Fruit fly (Drosophila melanogaster) whole organism, embryonic: Measurements from ENCODE around the gene trio.
A peak's percentile ranks its signal among the peaks of the same experiment; 100 is the strongest.

Source experiments
- ATbp ChIP-seq: fragments of 200-800 bp; sonication (Bioruptor generic); optimal IDR thresholded peaks from 2 replicates; lab custom pipeline; 2017; ENCODE audit warnings: missing biosample characterization, mild to moderate bottlenecking, missing genetic modification characterization, missing genetic modification reagents
- Asciz ChIP-seq: fragments of 200-800 bp; sonication (Bioruptor generic); optimal IDR thresholded peaks from 2 replicates; lab custom pipeline; 2017; ENCODE audit warnings: missing biosample characterization, mild to moderate bottlenecking, missing genetic modification characterization, missing genetic modification reagents
- B-H2 ChIP-seq: fragments of 200-800 bp; sonication (Bioruptor generic); optimal IDR thresholded peaks from 2 replicates; lab custom pipeline; 2018; ENCODE audit warnings: missing biosample characterization, mild to moderate bottlenecking, missing genetic modification characterization
- CG10147 ChIP-seq: fragments of 200-800 bp; sonication (Bioruptor generic); optimal IDR thresholded peaks from 2 replicates; lab custom pipeline; 2019; ENCODE audit warnings: missing biosample characterization, mild to moderate bottlenecking, missing genetic modification characterization, moderate library complexity
- CG10543 ChIP-seq: fragments of 200-800 bp; sonication (Bioruptor generic); optimal IDR thresholded peaks from 3 replicates; lab custom pipeline; 2017; ENCODE audit warnings: missing biosample characterization, mild to moderate bottlenecking, missing genetic modification characterization, moderate library complexity
- CG10979 ChIP-seq: fragments of 200-800 bp; sonication (Bioruptor generic); optimal IDR thresholded peaks from 2 replicates; lab custom pipeline; 2018; ENCODE audit warnings: missing biosample characterization, mild to moderate bottlenecking, missing genetic modification characterization, moderate library complexity
- CG11695 ChIP-seq: fragments of 200-800 bp; sonication (Bioruptor generic); IDR thresholded peaks from 3 replicates; pipeline ENCODE4 v1.3.6; 2022; ENCODE audit warnings: missing biosample characterization, missing genetic modification characterization
- CG12071 ChIP-seq: fragments of 200-800 bp; sonication (Bioruptor generic); optimal IDR thresholded peaks from 3 replicates; lab custom pipeline; 2018; ENCODE audit warnings: missing biosample characterization, mild to moderate bottlenecking, missing genetic modification characterization
- CG12219 ChIP-seq: fragments of 200-800 bp; sonication (Bioruptor generic); optimal IDR thresholded peaks from 3 replicates; lab custom pipeline; 2018; ENCODE audit warnings: missing biosample characterization, mild to moderate bottlenecking, missing genetic modification characterization
- CG12659 ChIP-seq: fragments of 200-800 bp; sonication (Bioruptor generic); optimal IDR thresholded peaks from 3 replicates; lab custom pipeline; 2017; ENCODE audit warnings: mild to moderate bottlenecking, missing biosample characterization, missing genetic modification reagents, missing genetic modification characterization
- CG13296 ChIP-seq: fragments of 200-800 bp; sonication (Bioruptor generic); optimal IDR thresholded peaks from 3 replicates; lab custom pipeline; 2018; ENCODE audit warnings: missing biosample characterization, mild to moderate bottlenecking, missing genetic modification characterization
- CG14860 ChIP-seq: fragments of 200-800 bp; sonication (Bioruptor generic); IDR thresholded peaks from 3 replicates; pipeline ENCODE4 v1.3.6; 2022; ENCODE audit warnings: missing biosample characterization, missing genetic modification characterization; ENCODE audit not compliant: partially characterized antibody
- CG15514 ChIP-seq: fragments of 200-800 bp; sonication (Bioruptor generic); optimal IDR thresholded peaks from 3 replicates; lab custom pipeline; 2017; ENCODE audit warnings: missing biosample characterization, missing genetic modification characterization, mild to moderate bottlenecking, moderate library complexity, missing genetic modification reagents
- CG17328 ChIP-seq: fragments of 200-800 bp; sonication (Bioruptor generic); IDR thresholded peaks from 2 replicates; pipeline ENCODE4 v1.3.6; 2022; ENCODE audit warnings: missing biosample characterization, missing genetic modification characterization
- CG17385 ChIP-seq: fragments of 200-800 bp; sonication (Bioruptor generic); optimal IDR thresholded peaks from 3 replicates; lab custom pipeline; 2018; ENCODE audit warnings: missing biosample characterization, mild to moderate bottlenecking, missing genetic modification characterization
- CG31365 ChIP-seq: fragments of 200-800 bp; sonication (Bioruptor generic); optimal IDR thresholded peaks from 2 replicates; lab custom pipeline; 2018; ENCODE audit warnings: missing biosample characterization, mild to moderate bottlenecking, missing genetic modification characterization
- CG3281 ChIP-seq: fragments of 200-800 bp; sonication (Bioruptor generic); optimal IDR thresholded peaks from 3 replicates; lab custom pipeline; 2017; ENCODE audit warnings: missing biosample characterization, mild to moderate bottlenecking, missing genetic modification characterization
- CG34376 ChIP-seq: fragments of 200-800 bp; sonication (Bioruptor generic); optimal IDR thresholded peaks from 2 replicates; lab custom pipeline; 2018; ENCODE audit warnings: missing biosample characterization, mild to moderate bottlenecking, missing genetic modification characterization
- CG4328 ChIP-seq: fragments of 200-800 bp; sonication (Bioruptor generic); optimal IDR thresholded peaks from 3 replicates; lab custom pipeline; 2017; ENCODE audit warnings: missing biosample characterization, missing genetic modification reagents, missing genetic modification characterization
- CG5180 ChIP-seq: fragments of 200-800 bp; sonication (Bioruptor generic); optimal IDR thresholded peaks from 3 replicates; lab custom pipeline; 2017; ENCODE audit warnings: missing biosample characterization, missing genetic modification characterization, mild to moderate bottlenecking, moderate library complexity, missing genetic modification reagents
- CG7987 ChIP-seq: fragments of 200-800 bp; sonication (Bioruptor generic); optimal IDR thresholded peaks from 2 replicates; lab custom pipeline; 2018; ENCODE audit warnings: missing biosample characterization, mild to moderate bottlenecking, missing genetic modification characterization, moderate library complexity
- CG8290 ChIP-seq, 3 experiments: fragments of 200-800 bp; sonication (Bioruptor generic); optimal IDR thresholded peaks; 2 replicates each; lab custom pipeline; 2016 to 2019; ENCODE audit warnings: missing biosample characterization in 3 of 3, missing genetic modification characterization in 3 of 3, mild to moderate bottlenecking in 2 of 3, moderate library complexity in 1 of 3
- CG8924 ChIP-seq: fragments of 200-800 bp; optimal IDR thresholded peaks from 3 replicates; lab custom pipeline; 2019; ENCODE audit warnings: missing biosample characterization, mild to moderate bottlenecking, missing genetic modification characterization, moderate library complexity
- CrebB ChIP-seq: fragments of 200-800 bp; sonication (Bioruptor generic); optimal IDR thresholded peaks from 3 replicates; lab custom pipeline; 2018; ENCODE audit warnings: missing biosample characterization, mild to moderate bottlenecking, missing genetic modification characterization
- Eip74EF ChIP-seq, 2 experiments: fragments of 200-800 bp in 1 of 2; fragments of >200 bp in 1 of 2; sonication (Bioruptor generic) in 1 of 2; optimal IDR thresholded peaks; 2 replicates each; lab custom pipeline; 2017 to 2019; ENCODE audit warnings: missing biosample characterization in 2 of 2, missing genetic modification characterization in 2 of 2, mild to moderate bottlenecking in 1 of 2, moderate library complexity in 1 of 2
- Fer2 ChIP-seq: fragments of 200-800 bp; sonication (Bioruptor generic); optimal IDR thresholded peaks from 2 replicates; lab custom pipeline; 2018; ENCODE audit warnings: missing biosample characterization, mild to moderate bottlenecking, missing genetic modification characterization, moderate library complexity
- HHEX ChIP-seq: fragments of 200-800 bp; sonication (Bioruptor generic); optimal IDR thresholded peaks from 3 replicates; lab custom pipeline; 2017; ENCODE audit warnings: missing biosample characterization, mild to moderate bottlenecking, missing genetic modification characterization, missing genetic modification reagents
- MTF-1 ChIP-seq: fragments of 200-800 bp; sonication (Bioruptor generic); optimal IDR thresholded peaks from 2 replicates; lab custom pipeline; 2018; ENCODE audit warnings: missing biosample characterization, mild to moderate bottlenecking, missing genetic modification characterization, borderline replicate concordance
- Med ChIP-seq: fragments of 200-800 bp; sonication (Bioruptor generic); peaks from one replicate; lab custom pipeline; 2016; ENCODE audit warnings: missing biosample characterization, missing genetic modification characterization, mild to moderate bottlenecking, inconsistent platforms, moderate library complexity
- NC2α ChIP-seq: fragments of 200-800 bp; sonication (Bioruptor generic); optimal IDR thresholded peaks from 2 replicates; lab custom pipeline; 2016; ENCODE audit warnings: missing biosample characterization, missing genetic modification characterization
- NK7.1 ChIP-seq: fragments of 200-800 bp; sonication (Bioruptor generic); optimal IDR thresholded peaks from 3 replicates; lab custom pipeline; 2016; ENCODE audit warnings: missing biosample characterization, missing genetic modification characterization
- PHDP ChIP-seq: fragments of 200-800 bp; sonication (Bioruptor generic); optimal IDR thresholded peaks from 3 replicates; lab custom pipeline; 2018; ENCODE audit warnings: missing biosample characterization, mild to moderate bottlenecking, missing genetic modification characterization, moderate library complexity
- Sox102F ChIP-seq: fragments of 200-800 bp; sonication (Bioruptor generic); optimal IDR thresholded peaks from 2 replicates; lab custom pipeline; 2018; ENCODE audit warnings: missing biosample characterization, mild to moderate bottlenecking, missing genetic modification characterization, moderate library complexity
- Spps ChIP-seq: fragments of 200-800 bp; sonication (Bioruptor generic); optimal IDR thresholded peaks from 2 replicates; lab custom pipeline; 2018; ENCODE audit warnings: missing biosample characterization, mild to moderate bottlenecking, missing genetic modification characterization
- abd-A ChIP-seq: fragments of 200-800 bp; sonication (Bioruptor generic); optimal IDR thresholded peaks from 3 replicates; lab custom pipeline; 2019; ENCODE audit warnings: missing biosample characterization, mild to moderate bottlenecking, missing genetic modification characterization, moderate library complexity
- ems ChIP-seq: fragments of 200-800 bp; sonication (Bioruptor generic); optimal IDR thresholded peaks from 3 replicates; lab custom pipeline; 2016; ENCODE audit warnings: missing biosample characterization, missing genetic modification characterization
- en ChIP-seq: fragments of 200-800 bp; sonication (Bioruptor generic); optimal IDR thresholded peaks from 2 replicates; lab custom pipeline; 2016; ENCODE audit warnings: missing biosample characterization, missing genetic modification characterization
- exex ChIP-seq: fragments of 200-800 bp; sonication (Bioruptor generic); optimal IDR thresholded peaks from 4 replicates; lab custom pipeline; 2018; ENCODE audit warnings: missing biosample characterization, mild to moderate bottlenecking, missing genetic modification characterization, moderate library complexity
- fd3F ChIP-seq: fragments of 200-800 bp; sonication (Bioruptor generic); optimal IDR thresholded peaks from 2 replicates; lab custom pipeline; 2018; ENCODE audit warnings: missing biosample characterization, mild to moderate bottlenecking, missing genetic modification characterization, moderate library complexity
- grau ChIP-seq: fragments of 200-800 bp; optimal IDR thresholded peaks from 3 replicates; lab custom pipeline; 2019; ENCODE audit warnings: missing biosample characterization, mild to moderate bottlenecking, missing genetic modification characterization, moderate library complexity
- kni ChIP-seq: fragments of 200-800 bp; sonication (Bioruptor generic); optimal IDR thresholded peaks from 3 replicates; lab custom pipeline; 2017; ENCODE audit warnings: mild to moderate bottlenecking, missing biosample characterization, missing genetic modification reagents, missing genetic modification characterization
- mirr ChIP-seq: fragments of 200-800 bp; sonication (Bioruptor generic); optimal IDR thresholded peaks from 3 replicates; lab custom pipeline; 2018; ENCODE audit warnings: missing biosample characterization, mild to moderate bottlenecking, missing genetic modification characterization
- odd ChIP-seq: fragments of 200-800 bp; sonication (Bioruptor generic); optimal IDR thresholded peaks from 2 replicates; lab custom pipeline; 2017; ENCODE audit warnings: missing biosample characterization, mild to moderate bottlenecking, missing genetic modification characterization
- pita ChIP-seq: fragments of 200-800 bp; sonication (Bioruptor generic); optimal IDR thresholded peaks from 2 replicates; lab custom pipeline; 2017; ENCODE audit warnings: missing biosample characterization, mild to moderate bottlenecking, missing genetic modification characterization
- scrt ChIP-seq: fragments of 200-800 bp; sonication (Bioruptor generic); optimal IDR thresholded peaks from 2 replicates; lab custom pipeline; 2018; ENCODE audit warnings: missing biosample characterization, mild to moderate bottlenecking, missing genetic modification characterization, moderate library complexity
- sna ChIP-seq: fragments of 200-800 bp; sonication (Bioruptor generic); IDR thresholded peaks from 2 replicates; pipeline ENCODE4 v1.3.6; 2022; ENCODE audit warnings: missing biosample characterization, missing genetic modification characterization; ENCODE audit not compliant: partially characterized antibody
- tap ChIP-seq: fragments of 200-800 bp; optimal IDR thresholded peaks from 3 replicates; lab custom pipeline; 2019; ENCODE audit warnings: missing biosample characterization, mild to moderate bottlenecking, missing genetic modification characterization, moderate library complexity
- unpg ChIP-seq: fragments of 200-800 bp; sonication (Bioruptor generic); optimal IDR thresholded peaks from 3 replicates; lab custom pipeline; 2018; ENCODE audit warnings: missing biosample characterization, mild to moderate bottlenecking, missing genetic modification characterization, moderate library complexity

trio gene

dm6 chr3L:960557-960956 lies 74.1 kb downstream of the trio start (continued):
- TF ChIP-seq CG31365 (tag; lab: Kevin White, UChicago) (peak; percentile 17), pita (GFP tag; lab: Kevin White, UChicago) (no peak), CG7987 (GFP tag; lab: Kevin White, UChicago) (peak; percentile 69), CrebB (tag; lab: Kevin White, UChicago) (peak; percentile 6), CG10979 (tag; lab: Kevin White, UChicago) (no peak), CG11695 (GFP tag; lab: Robert Waterston, UW) (0 out of 3 replicates have a peak, but pooled peaks have one; percentile 10), CG4328 (GFP tag; lab: Kevin White, UChicago) (peak; percentile 6), CG12659 (GFP tag; lab: Kevin White, UChicago) (no peak), B-H2 (GFP tag; lab: Kevin White, UChicago) (peak; percentile 55), CG17328 (GFP tag; lab: Robert Waterston, UW) (no peak), Asciz (peak; percentile 22), HHEX (GFP tag; lab: Kevin White, UChicago) (peak; percentile 33), exex (peak; percentile 85), CG34376 (GFP tag; lab: Kevin White, UChicago) (peak; percentile 13), CG8290 (GFP tag; optimal IDR thresholded peaks at IDR 0.05; lab: Kevin White, UChicago) (no peak), CG8290 (tag; optimal IDR thresholded peaks at IDR 0.05; lab: Kevin White, UChicago) (peak in 1 of 2 experiments; percentile 59), ems (GFP tag; lab: Kevin White, UChicago) (no peak), CG12071 (GFP tag; lab: Kevin White, UChicago) (peak; percentile 74), CG17385 (peak; percentile 27), CG12219 (peak; percentile 40), CG3281 (GFP tag; lab: Kevin White, UChicago) (peak; percentile 63), Med (GFP tag; lab: Kevin White, UChicago) (peak; percentile 59), ATbp (GFP tag; lab: Kevin White, UChicago) (peak; percentile 25), unpg (GFP tag; lab: Kevin White, UChicago) (peak; percentile 37), tap (tag; lab: Kevin White, UChicago) (peak; percentile 52), grau (tag; lab: Kevin White, UChicago) (peak; percentile 28), mirr (GFP tag; lab: Kevin White, UChicago) (peak; percentile 72), CG15514 (GFP tag; lab: Kevin White, UChicago) (peak; percentile 23), CG10543 (peak; percentile 22), CG8924 (peak; percentile 25), abd-A (tag; lab: Kevin White, UChicago) (no peak), MTF-1 (GFP tag; lab: Kevin White, UChicago) (peak; percentile 64), Spps (tag; lab: Kevin White, UChicago) (no peak), CG10147 (GFP tag; lab: Kevin White, UChicago) (peak; percentile 13), CG14860 (GFP tag; lab: Robert Waterston, UW) (no peak), CG13296 (GFP tag; lab: Kevin White, UChicago) (peak; percentile 75), en (GFP tag; lab: Kevin White, UChicago) (no peak), kni (no peak), Eip74EF (GFP tag; optimal IDR thresholded peaks at IDR 0.05; lab: Kevin White, UChicago) (peak in 1 of 2 experiments; percentile 58), scrt (peak; percentile 45), CG5180 (GFP tag; lab: Kevin White, UChicago) (peak; percentile 20), fd3F (peak; percentile 12), sna (GFP tag; lab: Robert Waterston, UW) (no peak), Sox102F (GFP tag; lab: Kevin White, UChicago) (peak; percentile 18), NC2α (GFP tag; lab: Kevin White, UChicago) (no peak), PHDP (tag; lab: Kevin White, UChicago) (peak; percentile 80), NK7.1 (GFP tag; lab: Kevin White, UChicago) (no peak), Fer2 (tag; lab: Kevin White, UChicago) (peak; percentile 39), odd (GFP tag; lab: Kevin White, UChicago) (peak; percentile 56)
